Worm (Caenorhabditis elegans): ENCODE data around the gene frpr-18.

DNA sequence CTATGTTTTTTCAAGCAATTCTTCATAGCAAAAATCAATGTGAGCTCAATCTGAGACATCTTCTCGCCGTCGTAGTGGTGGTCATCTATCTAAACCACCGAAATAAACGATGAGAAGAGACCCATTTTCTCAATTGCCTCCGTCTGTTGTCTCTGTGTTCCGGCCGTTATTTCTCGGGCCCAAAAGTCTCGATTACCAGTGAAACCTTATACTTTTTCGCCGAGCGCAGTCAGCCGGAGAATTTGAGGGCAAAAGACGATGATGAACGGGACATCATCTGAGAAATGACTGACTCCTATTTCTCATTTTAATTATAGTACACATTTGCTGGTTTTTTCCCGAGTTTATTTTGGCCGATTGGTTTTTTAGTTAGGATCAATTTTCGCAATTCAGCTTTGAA is 5.7 kb downstream of the frpr-18 start:
- no peak for TF ChIP-seq ztf-22 (GFP tag; optimal IDR thresholded peaks at IDR 0.05)
- no peak for TF ChIP-seq rpc-1 (optimal IDR thresholded peaks at IDR 0.05)
- TF ChIP-seq rpc-1 (tag; optimal IDR thresholded peaks at IDR 0.05) = no peak
- TF ChIP-seq hlh-26 (GFP tag; conservative IDR thresholded peaks at IDR 0.05) = no peak
- TF ChIP-seq lin-35 (GFP tag; optimal IDR thresholded peaks at IDR 0.05) = no peak
- TF ChIP-seq B0035.1 (tag; optimal IDR thresholded peaks at IDR 0.05) = no peak
- TF ChIP-seq hmg-1.2 (GFP tag; IDR thresholded peaks at IDR 0.05) = no peak
- TF ChIP-seq Y67H2A.10 (GFP tag; conservative IDR thresholded peaks at IDR 0.05) = no peak
- TF ChIP-seq ztf-3 (GFP tag; optimal IDR thresholded peaks at IDR 0.05) = no peak
- no peak for TF ChIP-seq snpc-4 (GFP tag; optimal IDR thresholded peaks at IDR 0.05)
- no peak for TF ChIP-seq snpc-4 (tag; optimal IDR thresholded peaks at IDR 0.05)
- no peak for TF ChIP-seq attf-3 (GFP tag; conservative IDR thresholded peaks at IDR 0.05)
- no peak for TF ChIP-seq bed-2 (GFP tag; IDR thresholded peaks at IDR 0.05)
- TF ChIP-seq efl-1 (GFP tag; optimal IDR thresholded peaks at IDR 0.05) = no peak
- no peak for TF ChIP-seq F10E7.11 (tag; optimal IDR thresholded peaks at IDR 0.05)
